Worm (Caenorhabditis elegans): ENCODE results near the gene R05D3.12.

The R05D3.12 gene

DNA sequence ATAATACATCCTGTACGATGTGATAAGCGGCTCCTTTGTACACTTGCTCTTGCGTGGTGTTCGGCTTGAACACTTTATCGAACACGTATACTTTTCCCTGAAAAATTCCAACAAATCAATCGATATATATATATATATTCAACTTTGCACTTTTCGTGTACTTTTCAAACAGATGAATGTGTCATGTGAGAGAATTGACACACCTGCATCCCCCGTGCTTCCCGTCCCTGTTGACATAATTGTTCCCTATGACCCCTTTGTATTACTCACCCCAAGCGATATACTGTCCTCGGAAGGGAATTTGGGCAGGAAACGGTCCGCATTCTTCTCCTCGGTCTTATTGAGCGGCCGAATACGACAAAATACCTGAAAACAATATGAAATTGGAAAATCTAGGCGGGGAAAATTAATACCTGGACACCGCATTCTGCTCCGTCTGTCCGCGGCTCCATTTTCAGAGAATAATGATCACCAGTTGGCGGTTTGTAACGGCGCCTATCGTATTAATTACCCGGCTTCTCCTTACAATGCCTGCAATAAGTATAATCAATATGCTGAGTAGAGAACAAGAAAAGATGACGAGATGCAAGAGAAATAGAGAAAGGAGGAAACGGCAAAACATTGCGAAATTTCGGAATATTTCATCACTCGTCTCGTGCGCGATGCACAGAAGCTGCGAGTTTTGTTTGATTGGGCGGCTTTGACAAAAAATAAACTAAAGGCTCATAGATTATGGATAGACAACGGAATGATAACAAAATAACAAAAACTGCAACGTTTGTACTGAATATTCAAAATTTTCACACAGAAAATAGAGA is 25.9 kb upstream of the R05D3.12 start, which contains the start of gene unc-116 (continued):
- peak; percentile 22; the same call in 1 of the 2 replicates for TF ChIP-seq T26A8.4 (GFP tag; IDR thresholded peaks at IDR 0.05)
- TF ChIP-seq madf-5 (GFP tag; IDR thresholded peaks at IDR 0.05), result no peak
- TF ChIP-seq D1046.2 (GFP tag; IDR thresholded peaks at IDR 0.05), result no peak
- TF ChIP-seq nhr-10 (tag; optimal IDR thresholded peaks at IDR 0.05), result no peak
- TF ChIP-seq set-16 (GFP tag; IDR thresholded peaks at IDR 0.05), result 0 out of 2 replicates have a peak, but pooled peaks have one; percentile 7
- no peak for TF ChIP-seq ceh-44 (GFP tag; IDR thresholded peaks at IDR 0.05)
- no peak for TF ChIP-seq egl-27 (tag; optimal IDR thresholded peaks at IDR 0.05)
- TF ChIP-seq lin-1 (GFP tag; IDR thresholded peaks at IDR 0.05), result no peak
- TF ChIP-seq hlh-30 (tag; optimal IDR thresholded peaks at IDR 0.05; ENCODE audit: insufficient read depth), result peak; percentile 79
- TF ChIP-seq nhr-6 (tag; optimal IDR thresholded peaks at IDR 0.05), result no peak
- no peak for TF ChIP-seq pqm-1 (tag; optimal IDR thresholded peaks at IDR 0.05)
- TF ChIP-seq aly-2 (tag; optimal IDR thresholded peaks at IDR 0.05), result no peak
- peak; percentile 3 to 72 for TF ChIP-seq lsy-2 (tag; optimal IDR thresholded peaks at IDR 0.05)
- no peak for TF ChIP-seq hif-1 (tag; optimal IDR thresholded peaks at IDR 0.05)
- TF ChIP-seq nhr-25 (tag; optimal IDR thresholded peaks at IDR 0.05; ENCODE audit: borderline replicate concordance, insufficient read depth), result no peak
- no peak for TF ChIP-seq ztf-7 (tag; optimal IDR thresholded peaks at IDR 0.05)
- TF ChIP-seq ZK546.5 (tag; optimal IDR thresholded peaks at IDR 0.05), result no peak
- no peak for TF ChIP-seq spr-3 (GFP tag; optimal IDR thresholded peaks at IDR 0.05)
- TF ChIP-seq zfp-3 (GFP tag; conservative IDR thresholded peaks at IDR 0.05), result no peak
- TF ChIP-seq saeg-2 (GFP tag; IDR thresholded peaks at IDR 0.05), result no peak
- TF ChIP-seq lin-29 (GFP tag; IDR thresholded peaks at IDR 0.05), result no peak
- peak; percentile 55 for TF ChIP-seq dve-1 (tag; optimal IDR thresholded peaks at IDR 0.05; ENCODE audit: insufficient read depth)
- TF ChIP-seq ZK337.2 (GFP tag; IDR thresholded peaks at IDR 0.05), result no peak
- TF ChIP-seq pha-4 (GFP tag; IDR thresholded peaks at IDR 0.05), result no peak
- TF ChIP-seq pha-4 (tag; optimal IDR thresholded peaks at IDR 0.05), result peak; percentile 8
- no peak for TF ChIP-seq daf-19 (GFP tag; conservative IDR thresholded peaks at IDR 0.05)
- no peak for TF ChIP-seq nhr-102 (tag; optimal IDR thresholded peaks at IDR 0.05)
- no peak for TF ChIP-seq F37D6.2 (tag; optimal IDR thresholded peaks at IDR 0.05)
- TF ChIP-seq nhr-111 (GFP tag; optimal IDR thresholded peaks at IDR 0.05), result no peak
- peak; percentile 51 for TF ChIP-seq hmg-1.1 (GFP tag; IDR thresholded peaks at IDR 0.05)
- no peak for TF ChIP-seq ceh-62 (tag; optimal IDR thresholded peaks at IDR 0.05)
- no peak for TF ChIP-seq nhr-41 (GFP tag; IDR thresholded peaks at IDR 0.05)
- no peak for TF ChIP-seq unc-130 (GFP tag; optimal IDR thresholded peaks at IDR 0.05)

DNA sequence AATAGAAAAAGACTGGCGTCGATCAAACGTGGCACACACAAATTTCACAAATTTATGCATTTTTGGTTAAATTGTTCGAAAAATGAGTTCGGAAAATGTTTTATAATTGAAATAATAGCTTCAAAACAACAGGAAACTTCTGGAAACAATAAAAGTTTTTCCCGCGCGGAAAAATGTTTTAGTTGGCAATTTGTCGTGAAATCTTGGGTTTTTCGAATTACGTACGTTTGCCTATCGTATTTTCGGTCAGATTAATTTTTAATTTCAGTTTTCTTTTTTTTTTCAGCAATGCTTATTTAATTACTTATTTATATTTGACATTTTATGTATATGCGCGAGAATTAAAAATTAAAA is 25.3 kb upstream of the R05D3.12 start:
- TF ChIP-seq Y48G9A.11 (GFP tag; IDR thresholded peaks at IDR 0.05) (0 out of 2 replicates have a peak, but pooled peaks have one; percentile 9), arid-1 (GFP tag; conservative IDR thresholded peaks at IDR 0.05) (no peak)

DNA sequence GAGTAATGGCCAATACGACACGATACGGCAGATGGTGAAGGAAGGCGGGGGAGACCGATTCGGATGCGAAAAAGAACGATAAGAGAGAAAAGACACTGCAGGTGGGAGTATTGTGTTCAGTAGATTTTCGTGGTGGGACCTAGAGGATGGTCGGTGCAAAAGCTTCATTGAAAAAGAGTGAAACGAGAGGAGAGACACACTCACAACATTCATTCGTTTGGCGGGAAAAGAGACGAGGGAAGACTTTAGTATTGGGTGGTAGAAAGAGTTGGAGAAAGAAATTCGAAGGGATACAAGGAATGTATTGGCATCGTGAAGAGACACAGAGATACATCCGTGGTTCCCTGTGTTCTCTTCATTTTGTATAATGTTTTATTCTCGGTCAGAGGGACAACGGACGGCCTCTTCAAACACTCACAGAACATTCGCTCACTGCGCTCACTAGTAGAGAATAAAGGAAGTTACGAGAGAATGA is 24.3 kb upstream of the R05D3.12 start:
- TF ChIP-seq dve-1 (tag; optimal IDR thresholded peaks at IDR 0.05; ENCODE audit: insufficient read depth) (peak; percentile 83), nhr-77 (tag; optimal IDR thresholded peaks at IDR 0.05) (peak; percentile 58), R02D3.7 (tag; optimal IDR thresholded peaks at IDR 0.05) (no peak), ceh-62 (tag; optimal IDR thresholded peaks at IDR 0.05) (no peak), tra-1 (GFP tag; IDR thresholded peaks at IDR 0.05) (0 out of 2 replicates have a peak, but pooled peaks have one; percentile 17), jun-1 (tag; optimal IDR thresholded peaks at IDR 0.05) (no peak), hlh-30 (tag; optimal IDR thresholded peaks at IDR 0.05; ENCODE audit: insufficient read depth) (peak; percentile 68), rbr-2 (tag; optimal IDR thresholded peaks at IDR 0.05) (peak; percentile 81), fkh-10 (GFP tag; optimal IDR thresholded peaks at IDR 0.05) (peak; percentile 33), aha-1 (tag) (peak; percentile 86), egl-43 (GFP tag; IDR thresholded peaks at IDR 0.05) (no peak; the same call in 1 of the 2 replicates), mes-2 (tag; optimal IDR thresholded peaks at IDR 0.05; ENCODE audit: poor library complexity, severe bottlenecking) (peak; percentile 1), F37D6.2 (tag; optimal IDR thresholded peaks at IDR 0.05) (peak; percentile 50), snpc-1.2 (GFP tag; IDR thresholded peaks at IDR 0.05) (no peak), nhr-6 (tag; optimal IDR thresholded peaks at IDR 0.05) (peak; percentile 64), ZK337.2 (GFP tag; IDR thresholded peaks at IDR 0.05) (no peak), zip-11 (GFP tag; IDR thresholded peaks at IDR 0.05) (no peak), ZK546.5 (tag; optimal IDR thresholded peaks at IDR 0.05) (no peak), mep-1 (tag; optimal IDR thresholded peaks at IDR 0.05) (peak; percentile 92)
